Worm (Caenorhabditis elegans): ENCODE results near the gene C49F5.3.

DNA sequence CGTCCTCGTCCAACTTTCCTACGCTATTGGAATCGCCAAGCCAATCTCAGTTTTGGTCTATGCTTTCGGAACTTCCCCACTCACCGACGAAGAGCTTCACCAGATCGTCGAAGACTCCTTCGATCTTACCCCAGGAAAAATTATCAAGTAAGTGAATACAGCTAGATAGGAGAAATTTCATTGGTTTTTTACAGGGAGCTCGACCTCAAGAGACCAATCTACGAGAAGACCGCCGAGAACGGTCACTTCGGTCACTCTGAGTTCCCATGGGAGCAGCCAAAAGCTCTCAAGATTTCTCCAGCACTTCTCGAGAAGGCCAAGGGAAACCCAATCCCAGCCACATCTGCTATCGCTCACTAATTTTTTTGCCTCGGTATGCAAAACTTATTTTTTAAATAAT, 16.4 kb downstream of the C49F5.3 start:
- TF ChIP-seq sptf-1 (tag; optimal IDR thresholded peaks at IDR 0.05): no peak
- TF ChIP-seq nhr-28 (tag; optimal IDR thresholded peaks at IDR 0.05): no peak
- TF ChIP-seq unc-62 (GFP tag; optimal IDR thresholded peaks at IDR 0.05): no peak
- TF ChIP-seq blmp-1 (tag; optimal IDR thresholded peaks at IDR 0.05): no peak
- no peak for TF ChIP-seq lsy-2 (tag; optimal IDR thresholded peaks at IDR 0.05)
- TF ChIP-seq pha-4 (tag; optimal IDR thresholded peaks at IDR 0.05): no peak
- no peak for TF ChIP-seq elt-3 (tag; optimal IDR thresholded peaks at IDR 0.05)
- TF ChIP-seq mab-5 (tag; optimal IDR thresholded peaks at IDR 0.05): no peak
- no peak for TF ChIP-seq ztf-11 (tag; optimal IDR thresholded peaks at IDR 0.05)

Measured in whole organism, mixed stage, embryonic.